Fruit fly (Drosophila melanogaster) Kc167 (cell line): ENCODE data around the gene CG32544.

ENCODE experiments used
- Myc ChIP-seq: fragments of >200 bp; optimal IDR thresholded peaks from 2 replicates; lab custom pipeline; 2017; ENCODE audit warnings: missing external identifiers
- Sin3A ChIP-seq: fragments of >200 bp; optimal IDR thresholded peaks from 2 replicates; lab custom pipeline; 2018; ENCODE audit warnings: missing external identifiers
- h ChIP-seq: fragments of >200 bp; optimal IDR thresholded peaks from 3 replicates; lab custom pipeline; 2018; ENCODE audit warnings: missing external identifiers
- insv ChIP-seq: fragments of >200 bp; optimal IDR thresholded peaks from 3 replicates; lab custom pipeline; 2018; ENCODE audit warnings: missing external identifiers
- psq ChIP-seq: fragments of >200 bp; optimal IDR thresholded peaks from 2 replicates; lab custom pipeline; 2017; ENCODE audit warnings: missing external identifiers
- ttk ChIP-seq: sonication (Bioruptor generic); optimal IDR thresholded peaks from 2 replicates; lab custom pipeline; 2017; ENCODE audit warnings: missing external identifiers

Gene CG32544

dm6 chrX:18860074-18860473 is at the start of gene CG32544:
Gene CG32544 (plus strand): TSS chrX:18860284.
- TF ChIP-seq insv (lab: Kevin White, UChicago), result no peak
- TF ChIP-seq Sin3A, result no peak

dm6 chrX:18812111-18812510 is 48.0 kb upstream of the CG32544 start:
- TF ChIP-seq Myc (lab: Kevin White, UChicago) (no peak), psq (lab: Kevin White, UChicago) (no peak), h (lab: Kevin White, UChicago) (no peak), ttk (lab: Kevin White, UChicago) (no peak), insv (lab: Kevin White, UChicago) (no peak), Sin3A (no peak)

DNA sequence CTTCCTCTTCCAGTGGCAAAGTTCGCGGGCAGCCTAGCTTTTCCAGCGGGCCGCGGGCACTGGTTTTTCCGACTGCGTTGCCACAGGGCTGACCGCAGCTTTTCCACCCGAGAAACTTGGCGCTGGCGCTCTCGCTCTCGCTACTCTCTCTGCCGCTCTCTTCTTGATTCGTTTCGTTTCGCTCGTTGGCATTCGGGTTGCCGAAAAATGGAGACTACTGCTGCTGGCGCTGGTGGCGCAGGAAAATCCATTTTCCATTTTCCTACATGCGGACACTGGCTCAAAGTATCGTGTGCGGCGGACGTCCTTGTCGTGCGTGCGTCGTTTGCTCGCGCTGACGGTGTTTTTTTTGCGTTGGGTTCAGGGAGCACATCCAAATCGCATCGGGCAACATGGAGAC is 47.0 kb upstream of the CG32544 start, which contains the start of gene CG42450:
Gene CG42450, plus strand, starts transcription at position 249 of the 400 bp plus-strand sequence.
- TF ChIP-seq Sin3A (no peak), psq (lab: Kevin White, UChicago) (no peak), Myc (lab: Kevin White, UChicago) (no peak), ttk (lab: Kevin White, UChicago) (no peak), h (lab: Kevin White, UChicago) (no peak), insv (lab: Kevin White, UChicago) (no peak)

DNA sequence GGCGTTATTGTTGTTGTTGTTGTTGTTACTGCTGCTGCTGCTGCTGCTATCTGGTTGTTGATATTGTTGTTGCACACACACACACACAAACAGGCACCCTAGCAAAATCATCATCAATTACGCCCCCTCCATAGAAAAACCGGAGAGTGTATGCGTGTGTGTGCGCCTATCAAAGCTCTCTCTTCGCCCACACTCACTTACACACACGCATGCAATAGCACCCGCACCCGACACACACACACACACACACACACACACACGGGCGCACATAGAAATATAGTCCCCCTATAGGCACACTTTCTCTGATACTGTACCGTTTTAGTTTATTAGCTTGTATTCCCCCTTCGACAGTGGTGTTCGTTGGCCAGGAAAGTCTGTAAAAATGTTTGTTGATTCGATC is 45.7 kb upstream of the CG32544 start:
- TF ChIP-seq ttk (lab: Kevin White, UChicago) (no peak), psq (lab: Kevin White, UChicago) (no peak)

DNA sequence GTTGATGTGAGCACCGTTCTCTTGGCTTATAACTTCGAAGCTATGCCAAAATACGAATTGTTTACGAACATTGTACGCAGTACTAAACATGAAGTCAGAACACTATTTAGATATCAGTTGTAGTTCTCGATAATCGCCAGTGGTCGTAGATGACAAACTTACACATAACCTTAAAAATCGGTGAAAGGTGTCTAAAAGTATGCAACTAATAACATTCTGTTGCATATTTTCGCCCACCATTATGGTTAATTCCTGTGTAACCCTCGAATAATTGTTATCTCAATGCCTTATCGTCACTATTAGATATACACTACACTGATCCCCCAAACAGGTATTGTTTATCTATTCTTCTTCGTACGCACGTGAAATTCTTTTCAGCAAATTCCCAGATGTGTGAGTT is 45.1 kb upstream of the CG32544 start:
- TF ChIP-seq ttk (lab: Kevin White, UChicago) (no peak), Myc (lab: Kevin White, UChicago) (no peak), insv (lab: Kevin White, UChicago) (no peak), psq (lab: Kevin White, UChicago) (no peak), h (lab: Kevin White, UChicago) (no peak), Sin3A (no peak)

- TF ChIP-seq h (lab: Kevin White, UChicago), result no peak
- no peak for TF ChIP-seq insv (lab: Kevin White, UChicago)
- no peak for TF ChIP-seq Sin3A
- no peak for TF ChIP-seq Myc (lab: Kevin White, UChicago)
- no peak for TF ChIP-seq ttk (lab: Kevin White, UChicago)
- no peak for TF ChIP-seq psq (lab: Kevin White, UChicago)
These were observed 29.7 kb upstream of the CG32544 start, which contains the start of gene CG7101 for dm6 chrX:18830396-18830795. Gene CG7101 (plus strand): TSS chrX:18830591.

DNA sequence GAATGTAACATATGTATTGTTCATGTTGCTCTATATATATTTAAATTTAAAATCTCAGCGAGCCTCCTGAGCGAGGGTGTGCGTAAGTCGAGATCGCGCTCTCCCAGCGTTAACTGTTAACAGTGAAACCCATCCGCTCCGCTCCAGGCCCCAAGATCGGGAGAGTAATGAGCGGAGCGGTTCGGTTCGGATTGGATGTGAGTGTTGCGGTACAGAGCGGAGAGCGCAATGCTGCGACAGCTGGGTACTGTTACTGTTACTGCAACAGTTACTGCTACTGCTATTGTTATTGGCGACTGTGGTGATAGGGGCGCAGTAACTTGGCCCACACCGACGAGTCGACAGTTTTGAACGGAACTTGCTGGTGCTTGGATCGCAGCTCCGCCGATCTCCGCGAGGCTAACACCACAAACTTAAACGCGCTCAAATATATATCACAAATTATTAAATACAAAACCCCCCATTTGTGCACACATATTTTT is 27.7 kb upstream of the CG32544 start, which contains the start of gene Pvf1:
Gene Pvf1, plus strand, starts transcription at position 312 of the 482 bp plus-strand sequence.
- no peak for TF ChIP-seq insv (lab: Kevin White, UChicago)
- no peak for TF ChIP-seq psq (lab: Kevin White, UChicago)
- no peak for TF ChIP-seq h (lab: Kevin White, UChicago)
- TF ChIP-seq Sin3A, result no peak
- TF ChIP-seq ttk (lab: Kevin White, UChicago), result no peak
- no peak for TF ChIP-seq Myc (lab: Kevin White, UChicago)

DNA sequence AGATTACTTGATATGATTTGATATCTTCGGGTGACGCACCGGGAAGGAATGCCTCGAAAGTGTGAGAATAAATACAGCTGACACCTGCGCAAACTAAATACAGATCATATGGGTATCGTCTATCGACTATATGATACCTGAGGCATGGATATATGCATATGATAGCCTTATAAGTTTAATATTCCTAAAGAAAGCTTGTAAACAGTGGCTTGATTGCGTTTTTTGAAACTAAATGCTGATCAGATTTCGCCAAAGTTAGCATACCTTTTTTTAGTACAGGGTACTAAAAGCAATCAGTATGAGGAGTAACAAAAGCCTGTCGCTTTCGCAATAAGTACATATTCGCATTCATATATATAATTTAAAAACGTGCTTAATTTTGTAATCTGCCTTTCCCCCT is 25.7 kb upstream of the CG32544 start:
- TF ChIP-seq Sin3A, result no peak
- TF ChIP-seq psq (lab: Kevin White, UChicago), result no peak
- no peak for TF ChIP-seq ttk (lab: Kevin White, UChicago)
- no peak for TF ChIP-seq Myc (lab: Kevin White, UChicago)
- no peak for TF ChIP-seq insv (lab: Kevin White, UChicago)
- no peak for TF ChIP-seq h (lab: Kevin White, UChicago)

DNA sequence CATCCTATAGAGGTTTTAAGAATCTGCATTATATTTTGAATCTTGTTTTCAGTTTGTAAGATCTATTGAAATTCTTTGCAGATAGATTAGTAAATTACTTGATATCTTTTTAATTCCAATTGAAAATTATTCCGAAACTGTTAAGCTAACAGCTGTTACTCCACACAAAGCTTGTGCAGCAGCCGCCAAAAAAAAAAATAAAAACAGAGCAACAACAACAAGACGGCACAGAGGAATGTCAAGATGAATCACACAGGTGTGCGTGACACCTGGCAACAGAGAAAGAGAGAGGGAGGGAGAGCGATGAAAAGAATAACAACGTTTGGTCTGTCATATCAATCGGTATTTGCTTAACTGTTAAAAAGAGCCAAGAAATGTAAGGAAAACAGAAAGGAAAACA is 25.1 kb upstream of the CG32544 start:
- TF ChIP-seq ttk (lab: Kevin White, UChicago), result no peak
- TF ChIP-seq Sin3A, result no peak
- no peak for TF ChIP-seq Myc (lab: Kevin White, UChicago)
- no peak for TF ChIP-seq insv (lab: Kevin White, UChicago)
- no peak for TF ChIP-seq psq (lab: Kevin White, UChicago)
- TF ChIP-seq h (lab: Kevin White, UChicago), result no peak

DNA sequence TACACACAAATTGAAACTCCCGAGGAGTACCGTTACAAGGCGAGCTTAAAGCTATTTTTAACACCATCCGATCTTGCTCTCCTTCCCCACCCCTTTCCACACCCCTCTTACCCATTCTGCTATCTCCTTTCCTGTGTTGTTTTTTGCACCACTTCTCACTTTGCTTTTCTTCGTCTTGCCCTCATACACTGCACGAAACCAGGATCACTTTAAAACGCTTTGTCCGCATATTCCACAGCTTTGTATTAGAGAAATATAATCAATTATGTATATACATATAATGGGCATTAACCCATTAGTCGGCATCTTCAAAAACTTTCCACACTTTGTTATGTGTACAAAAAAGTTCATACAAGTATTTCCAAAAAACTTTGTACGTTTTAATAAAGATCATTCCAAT is 24.6 kb upstream of the CG32544 start:
- no peak for TF ChIP-seq ttk (lab: Kevin White, UChicago)
- no peak for TF ChIP-seq psq (lab: Kevin White, UChicago)
- no peak for TF ChIP-seq Sin3A
- TF ChIP-seq Myc (lab: Kevin White, UChicago), result no peak
- TF ChIP-seq insv (lab: Kevin White, UChicago), result no peak
- TF ChIP-seq h (lab: Kevin White, UChicago), result no peak

DNA sequence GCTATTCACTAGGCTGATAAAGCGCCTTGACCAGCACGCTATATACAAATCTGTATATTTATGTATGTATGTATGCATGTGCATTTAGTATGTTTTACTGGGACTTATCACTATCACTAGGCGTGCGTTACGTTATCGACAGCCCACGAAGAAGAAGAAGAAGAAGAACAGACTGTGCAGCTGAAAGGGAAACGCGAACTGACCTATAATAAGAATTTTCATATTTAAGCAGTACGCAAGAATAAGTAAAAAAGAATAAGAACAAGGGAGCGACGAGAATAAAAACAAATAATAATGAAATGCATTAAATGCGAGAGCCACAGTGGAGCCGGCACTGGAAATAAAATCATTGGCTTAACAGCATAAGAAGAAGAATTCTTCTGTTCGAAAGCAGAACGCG is 23.8 kb upstream of the CG32544 start:
- TF ChIP-seq psq (lab: Kevin White, UChicago), result no peak
- no peak for TF ChIP-seq insv (lab: Kevin White, UChicago)
- TF ChIP-seq Myc (lab: Kevin White, UChicago), result no peak
- TF ChIP-seq h (lab: Kevin White, UChicago), result no peak
- no peak for TF ChIP-seq ttk (lab: Kevin White, UChicago)
- TF ChIP-seq Sin3A, result no peak

DNA sequence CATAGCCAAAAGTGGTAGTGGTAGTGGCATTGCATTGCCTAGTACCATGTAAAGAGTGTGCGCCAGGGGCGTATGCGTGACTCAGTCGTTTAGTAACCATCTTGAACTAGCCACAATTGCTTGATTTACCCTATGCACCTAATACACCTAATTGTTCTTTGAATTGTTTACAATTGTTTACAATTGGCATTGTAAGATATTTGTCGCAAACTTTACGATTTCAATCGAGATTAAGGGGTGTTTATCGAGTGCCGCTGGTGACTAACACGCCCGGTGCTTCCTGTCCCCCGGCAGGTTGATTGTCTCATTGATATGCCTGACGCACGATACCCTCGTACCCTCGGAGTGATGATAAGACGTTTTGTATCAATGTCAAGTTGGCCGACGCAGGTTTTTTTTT is 23.0 kb upstream of the CG32544 start:
- TF ChIP-seq psq (lab: Kevin White, UChicago) (no peak), ttk (lab: Kevin White, UChicago) (no peak), insv (lab: Kevin White, UChicago) (no peak), h (lab: Kevin White, UChicago) (no peak), Sin3A (no peak), Myc (lab: Kevin White, UChicago) (no peak)
